Worm (Caenorhabditis elegans) whole organism, early embryonic: ENCODE data around the gene Y53F4B.11.

Experiments used
- B0310.2 ChIP-seq: sonication (generic microtip); optimal IDR thresholded peaks from 2 replicates; lab custom pipeline; 2016; ENCODE audit warnings: mild to moderate bottlenecking, missing genetic modification characterization, missing compliant biosample characterization
- F13C5.2 ChIP-seq: sonication (generic microtip); optimal IDR thresholded peaks from 2 replicates; lab custom pipeline; 2017; ENCODE audit warnings: mild to moderate bottlenecking, missing genetic modification characterization, inconsistent platforms, missing compliant biosample characterization
- aly-1 ChIP-seq: sonication (generic microtip); optimal IDR thresholded peaks from 2 replicates; lab custom pipeline; 2016; ENCODE audit warnings: missing genetic modification characterization, missing compliant biosample characterization
- ama-1 ChIP-seq: fragments of 150-350 bp; optimal IDR thresholded peaks from 2 replicates; lab custom pipeline; 2014
- ceh-13 ChIP-seq: fragments of 200-800 bp; sonication (Bioruptor generic); optimal IDR thresholded peaks from 2 replicates; lab custom pipeline; 2018; ENCODE audit warnings: mild to moderate bottlenecking, missing genetic modification characterization, missing compliant biosample characterization
- ceh-36 ChIP-seq: sonication (generic microtip); optimal IDR thresholded peaks from 2 replicates; lab custom pipeline; 2016; ENCODE audit warnings: missing genetic modification characterization, inconsistent platforms, missing compliant biosample characterization
- ets-7 ChIP-seq: sonication (generic microtip); optimal IDR thresholded peaks from 2 replicates; lab custom pipeline; 2016; ENCODE audit warnings: missing genotype, missing genetic modification characterization, missing compliant biosample characterization
- flt-1 ChIP-seq: fragments of 200-800 bp; sonication (Bioruptor generic); IDR thresholded peaks from 2 replicates; pipeline ENCODE4 v1.3.6; 2022; ENCODE audit warnings: missing genetic modification characterization, missing compliant biosample characterization
- hmbx-1 ChIP-seq: sonication (generic microtip); optimal IDR thresholded peaks from 2 replicates; lab custom pipeline; 2016; ENCODE audit warnings: mild to moderate bottlenecking, missing genetic modification characterization, missing compliant biosample characterization
- hmg-4 ChIP-seq: fragments of 200-800 bp; sonication (Bioruptor generic); optimal IDR thresholded peaks from 2 replicates; lab custom pipeline; 2018; ENCODE audit warnings: mild to moderate bottlenecking, missing genetic modification characterization, missing compliant biosample characterization
- hnd-1 ChIP-seq: sonication (generic microtip); optimal IDR thresholded peaks from 2 replicates; lab custom pipeline; 2016; ENCODE audit warnings: missing genetic modification characterization, missing compliant biosample characterization
- pes-1 ChIP-seq: fragments of 200-800 bp; sonication (Bioruptor generic); IDR thresholded peaks from 2 replicates; pipeline ENCODE4 v1.3.6; 2022; ENCODE audit warnings: missing genetic modification reagents, missing genetic modification characterization, missing compliant biosample characterization
- scrt-1 ChIP-seq: fragments of 200-800 bp; sonication (Bioruptor generic); IDR thresholded peaks from 2 replicates; pipeline ENCODE4 v1.3.6; 2022; ENCODE audit warnings: missing genetic modification characterization, missing compliant biosample characterization
- sea-1 ChIP-seq: fragments of 200-800 bp; sonication (Bioruptor generic); conservative IDR thresholded peaks from 2 replicates; pipeline ENCODE4 v1.3.6; 2022; ENCODE audit warnings: missing genetic modification characterization, missing compliant biosample characterization
- tbx-11 ChIP-seq: fragments of 200-800 bp; sonication (Bioruptor generic); IDR thresholded peaks from 2 replicates; pipeline ENCODE4 v1.3.6; 2022; ENCODE audit warnings: missing genetic modification characterization, missing compliant biosample characterization
- tbx-37 ChIP-seq: fragments of 200-800 bp; sonication (Bioruptor generic); conservative IDR thresholded peaks from 2 replicates; pipeline ENCODE4 v1.3.6; 2022; ENCODE audit warnings: missing genetic modification reagents, missing genetic modification characterization, missing compliant biosample characterization
- tra-4 ChIP-seq: sonication (generic microtip); optimal IDR thresholded peaks from 2 replicates; lab custom pipeline; 2017; ENCODE audit warnings: missing genetic modification characterization, missing compliant biosample characterization

Gene Y53F4B.11

ce11 chrII:15015669-15016068 is 5.1 kb downstream of the Y53F4B.11 start:
- TF ChIP-seq ceh-13 (GFP tag; lab: Kevin White, UChicago) (no peak), tbx-11 (GFP tag; lab: Robert Waterston, UW) (no peak), hnd-1 (tag; lab: Kevin White, UChicago) (no peak), ceh-36 (tag; lab: Kevin White, UChicago) (no peak), flt-1 (GFP tag; lab: Robert Waterston, UW) (no peak), hmg-4 (GFP tag; lab: Kevin White, UChicago) (no peak), tbx-37 (GFP tag; lab: Robert Waterston, UW) (no peak), aly-1 (tag; lab: Kevin White, UChicago) (no peak), tra-4 (tag; lab: Kevin White, UChicago) (no peak), hmbx-1 (tag; lab: Kevin White, UChicago) (no peak), ets-7 (no peak), sea-1 (GFP tag; lab: Robert Waterston, UW) (no peak), F13C5.2 (tag; lab: Kevin White, UChicago) (no peak), ama-1 (lab: Kevin White, UChicago) (no peak), B0310.2 (tag; lab: Kevin White, UChicago) (no peak), pes-1 (GFP tag; lab: Robert Waterston, UW) (no peak), scrt-1 (no peak)

ce11 chrII:15018923-15019322 is 8.4 kb downstream of the Y53F4B.11 start, which contains the start of gene Y53F4B.12:
Gene Y53F4B.12 (plus strand): TSS chrII:15019223.
- TF ChIP-seq hmbx-1 (tag; lab: Kevin White, UChicago) (no peak), ama-1 (lab: Kevin White, UChicago) (no peak), aly-1 (tag; lab: Kevin White, UChicago) (no peak), B0310.2 (tag; lab: Kevin White, UChicago) (no peak), tra-4 (tag; lab: Kevin White, UChicago) (no peak), flt-1 (GFP tag; lab: Robert Waterston, UW) (no peak), tbx-37 (GFP tag; lab: Robert Waterston, UW) (no peak), hnd-1 (tag; lab: Kevin White, UChicago) (no peak), scrt-1 (no peak), F13C5.2 (tag; lab: Kevin White, UChicago) (no peak), tbx-11 (GFP tag; lab: Robert Waterston, UW) (no peak), ceh-13 (GFP tag; lab: Kevin White, UChicago) (no peak), sea-1 (GFP tag; lab: Robert Waterston, UW) (no peak), ets-7 (no peak)

ce11 chrII:15025100-15025499 is 14.6 kb downstream of the Y53F4B.11 start:
- TF ChIP-seq ceh-36 (tag; lab: Kevin White, UChicago), result no peak
- TF ChIP-seq aly-1 (tag; lab: Kevin White, UChicago), result no peak
- no peak for TF ChIP-seq pes-1 (GFP tag; lab: Robert Waterston, UW)
- no peak for TF ChIP-seq scrt-1
- TF ChIP-seq sea-1 (GFP tag; lab: Robert Waterston, UW), result no peak
- TF ChIP-seq flt-1 (GFP tag; lab: Robert Waterston, UW), result no peak
- TF ChIP-seq tbx-37 (GFP tag; lab: Robert Waterston, UW), result no peak
- no peak for TF ChIP-seq ceh-13 (GFP tag; lab: Kevin White, UChicago)
- TF ChIP-seq ets-7, result no peak
- TF ChIP-seq hnd-1 (tag; lab: Kevin White, UChicago), result no peak
- TF ChIP-seq tra-4 (tag; lab: Kevin White, UChicago), result no peak

ce11 chrII:15025599-15026164 is 15.1 kb downstream of the Y53F4B.11 start, which contains the start of gene cmtr-1:
Gene cmtr-1 (plus strand): TSS chrII:15026114.
- TF ChIP-seq ceh-36 (tag; lab: Kevin White, UChicago) (no peak), flt-1 (GFP tag; lab: Robert Waterston, UW) (peak; percentile 55; the same call in 1 of the 2 replicates), B0310.2 (tag; lab: Kevin White, UChicago) (peak; percentile 12), sea-1 (GFP tag; lab: Robert Waterston, UW) (0 out of 2 replicates have a peak, but pooled peaks have one; percentile 39), ceh-13 (GFP tag; lab: Kevin White, UChicago) (peak; percentile 16), tra-4 (tag; lab: Kevin White, UChicago) (no peak), tbx-11 (GFP tag; lab: Robert Waterston, UW) (no peak), pes-1 (GFP tag; lab: Robert Waterston, UW) (no peak), aly-1 (tag; lab: Kevin White, UChicago) (no peak), F13C5.2 (tag; lab: Kevin White, UChicago) (peak; percentile 71), hmg-4 (GFP tag; lab: Kevin White, UChicago) (peak; percentile 80), tbx-37 (GFP tag; lab: Robert Waterston, UW) (peak; percentile 48; the same call in 1 of the 2 replicates), hmbx-1 (tag; lab: Kevin White, UChicago) (no peak), hnd-1 (tag; lab: Kevin White, UChicago) (peak; percentile 8), ets-7 (no peak), scrt-1 (no peak), ama-1 (lab: Kevin White, UChicago) (peak; percentile 64)

- TF ChIP-seq ets-7, result no peak
- TF ChIP-seq hnd-1 (tag; lab: Kevin White, UChicago), result no peak
- TF ChIP-seq F13C5.2 (tag; lab: Kevin White, UChicago), result no peak
- TF ChIP-seq ceh-36 (tag; lab: Kevin White, UChicago), result no peak
- no peak for TF ChIP-seq hmbx-1 (tag; lab: Kevin White, UChicago)
- no peak for TF ChIP-seq tra-4 (tag; lab: Kevin White, UChicago)
- TF ChIP-seq sea-1 (GFP tag; lab: Robert Waterston, UW), result no peak
- TF ChIP-seq pes-1 (GFP tag; lab: Robert Waterston, UW), result no peak
- no peak for TF ChIP-seq tbx-11 (GFP tag; lab: Robert Waterston, UW)
- TF ChIP-seq B0310.2 (tag; lab: Kevin White, UChicago), result no peak
- no peak for TF ChIP-seq ceh-13 (GFP tag; lab: Kevin White, UChicago)
- TF ChIP-seq tbx-37 (GFP tag; lab: Robert Waterston, UW), result no peak
- TF ChIP-seq flt-1 (GFP tag; lab: Robert Waterston, UW), result no peak
- TF ChIP-seq aly-1 (tag; lab: Kevin White, UChicago), result no peak
- TF ChIP-seq scrt-1, result no peak
- no peak for TF ChIP-seq hmg-4 (GFP tag; lab: Kevin White, UChicago)
- TF ChIP-seq ama-1 (lab: Kevin White, UChicago), result no peak
Observed at ce11 chrII:15026389-15026788, 15.8 kb downstream of the Y53F4B.11 start.

- TF ChIP-seq aly-1 (tag; lab: Kevin White, UChicago) (no peak), ama-1 (lab: Kevin White, UChicago) (no peak), tra-4 (tag; lab: Kevin White, UChicago) (no peak), sea-1 (GFP tag; lab: Robert Waterston, UW) (no peak), hnd-1 (tag; lab: Kevin White, UChicago) (no peak), flt-1 (GFP tag; lab: Robert Waterston, UW) (no peak), ceh-13 (GFP tag; lab: Kevin White, UChicago) (no peak), tbx-11 (GFP tag; lab: Robert Waterston, UW) (no peak), ets-7 (no peak), F13C5.2 (tag; lab: Kevin White, UChicago) (no peak), tbx-37 (GFP tag; lab: Robert Waterston, UW) (no peak), pes-1 (GFP tag; lab: Robert Waterston, UW) (no peak), hmg-4 (GFP tag; lab: Kevin White, UChicago) (no peak), scrt-1 (no peak), hmbx-1 (tag; lab: Kevin White, UChicago) (no peak)
Observed at ce11 chrII:15037782-15038181, 27.2 kb downstream of the Y53F4B.11 start, which contains the start of gene Y53F4B.14. Gene Y53F4B.14 (plus strand): TSS chrII:15037991.
